Fruit fly (Drosophila melanogaster) whole organism, pupa: ENCODE measurements around the gene CG15572.
A peak's percentile ranks its signal among the peaks of the same experiment; 100 is the strongest.

Experiments
- CG10348 ChIP-seq: fragments of 200-800 bp; sonication (Bioruptor generic); IDR thresholded peaks from 2 replicates; pipeline ENCODE4 v1.3.6; 2022; ENCODE audit warnings: missing biosample characterization, missing genetic modification characterization
- CG12605 ChIP-seq: fragments of 200-800 bp; sonication (Bioruptor generic); IDR thresholded peaks from 2 replicates; pipeline ENCODE4 v1.3.6; 2022; ENCODE audit warnings: missing biosample characterization, missing genetic modification characterization
- CG13204 ChIP-seq: fragments of 200-800 bp; sonication (Bioruptor generic); optimal IDR thresholded peaks from 2 replicates; lab custom pipeline; 2018; ENCODE audit warnings: missing biosample characterization, mild to moderate bottlenecking, missing genetic modification characterization, moderate library complexity
- CG14655 ChIP-seq: fragments of 200-800 bp; sonication (Bioruptor generic); optimal IDR thresholded peaks from 3 replicates; lab custom pipeline; 2017; ENCODE audit warnings: mild to moderate bottlenecking, missing biosample characterization, missing genetic modification reagents, missing genetic modification characterization
- CG15710 ChIP-seq: fragments of 200-800 bp; sonication (Bioruptor generic); optimal IDR thresholded peaks from 2 replicates; lab custom pipeline; 2018; ENCODE audit warnings: missing biosample characterization, mild to moderate bottlenecking, missing genetic modification characterization, moderate library complexity
- CG17806 ChIP-seq: fragments of 200-800 bp; sonication (Bioruptor generic); optimal IDR thresholded peaks from 2 replicates; lab custom pipeline; 2018; ENCODE audit warnings: missing biosample characterization, mild to moderate bottlenecking, missing genetic modification characterization, moderate library complexity
- CG32121 ChIP-seq: fragments of 200-800 bp; sonication (Bioruptor generic); IDR thresholded peaks from 2 replicates; pipeline ENCODE4 v1.3.6; 2022; ENCODE audit warnings: missing biosample characterization, missing genetic modification characterization
- CG34367 ChIP-seq: fragments of 200-800 bp; sonication (Bioruptor generic); optimal IDR thresholded peaks from 2 replicates; lab custom pipeline; 2018; ENCODE audit warnings: missing biosample characterization, mild to moderate bottlenecking, missing genetic modification characterization
- CG4496 ChIP-seq: fragments of 200-800 bp; sonication (Bioruptor generic); IDR thresholded peaks from 3 replicates; pipeline ENCODE4 v1.3.6; 2022; ENCODE audit warnings: missing biosample characterization, missing genetic modification characterization
- CG8159 ChIP-seq: fragments of 200-800 bp; sonication (Bioruptor generic); optimal IDR thresholded peaks from 3 replicates; lab custom pipeline; 2018; ENCODE audit warnings: missing biosample characterization, mild to moderate bottlenecking, missing genetic modification characterization, moderate library complexity
- CG8301 ChIP-seq: fragments of 200-800 bp; sonication (Bioruptor generic); optimal IDR thresholded peaks from 2 replicates; lab custom pipeline; 2018; ENCODE audit warnings: missing biosample characterization, mild to moderate bottlenecking, missing genetic modification characterization
- CG9948 ChIP-seq: fragments of 200-800 bp; sonication (Bioruptor generic); optimal IDR thresholded peaks from 2 replicates; lab custom pipeline; 2018; ENCODE audit warnings: missing biosample characterization, mild to moderate bottlenecking, missing genetic modification characterization, moderate library complexity
- D1 ChIP-seq: fragments of 200-800 bp; sonication (Bioruptor generic); optimal IDR thresholded peaks from 2 replicates; lab custom pipeline; 2018; ENCODE audit warnings: missing biosample characterization, mild to moderate bottlenecking, missing genetic modification characterization, moderate library complexity
- EcR ChIP-seq: fragments of 200-800 bp; sonication (Bioruptor generic); optimal IDR thresholded peaks from 3 replicates; lab custom pipeline; 2019; ENCODE audit warnings: missing biosample characterization, missing genetic modification characterization, mild to moderate bottlenecking, moderate library complexity, missing genetic modification reagents
- Ets98B ChIP-seq: fragments of 200-800 bp; sonication (Bioruptor generic); IDR thresholded peaks from 2 replicates; pipeline ENCODE4 v1.3.6; 2022; ENCODE audit warnings: missing biosample characterization, missing genetic modification characterization
- Pif1A ChIP-seq: fragments of 200-800 bp; sonication (Bioruptor generic); optimal IDR thresholded peaks from 3 replicates; lab custom pipeline; 2016; ENCODE audit warnings: missing biosample characterization, missing genetic modification characterization
- Pif1B ChIP-seq: fragments of 200-800 bp; sonication (Bioruptor generic); optimal IDR thresholded peaks from 3 replicates; lab custom pipeline; 2016; ENCODE audit warnings: missing biosample characterization, missing genetic modification characterization
- Snoo ChIP-seq: fragments of 200-800 bp; sonication (Bioruptor generic); optimal IDR thresholded peaks from 3 replicates; lab custom pipeline; 2017; ENCODE audit warnings: missing biosample characterization, mild to moderate bottlenecking, missing genetic modification characterization, inconsistent platforms
- fd96Ca ChIP-seq: fragments of 200-800 bp; sonication (Bioruptor generic); IDR thresholded peaks from 3 replicates; pipeline ENCODE4 v1.3.6; 2022; ENCODE audit warnings: missing biosample characterization, missing genetic modification characterization
- gl ChIP-seq: fragments of 200-800 bp; sonication (Bioruptor generic); optimal IDR thresholded peaks from 2 replicates; lab custom pipeline; 2018; ENCODE audit warnings: missing biosample characterization, mild to moderate bottlenecking, missing genetic modification characterization
- rn ChIP-seq: fragments of 200-800 bp; sonication (Bioruptor generic); IDR thresholded peaks from 2 replicates; pipeline ENCODE4 v1.3.6; 2022; ENCODE audit warnings: missing biosample characterization, missing genetic modification characterization

Gene CG15572

DNA sequence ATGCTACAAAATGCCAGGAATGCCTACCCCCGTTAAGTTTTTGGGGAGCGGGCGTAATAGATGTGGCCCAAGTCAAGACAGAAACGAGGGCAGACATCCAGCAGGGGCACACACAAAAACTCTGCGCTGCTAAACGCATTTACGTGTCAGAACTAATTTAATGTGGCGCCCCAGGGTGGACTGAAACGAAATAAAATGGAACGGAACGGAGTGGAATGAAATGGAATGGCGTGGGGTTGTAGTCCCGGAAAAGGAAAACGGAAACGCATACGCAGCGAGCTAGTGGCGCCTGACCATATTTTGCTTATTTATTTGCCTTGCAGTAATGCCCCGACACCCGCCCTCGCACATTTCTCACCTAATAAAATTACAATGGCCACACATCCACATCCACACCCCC, 5.0 kb downstream of the CG15572 start:
- TF ChIP-seq CG10348 (GFP tag; lab: Robert Waterston, UW) (no peak), CG32121 (GFP tag; lab: Robert Waterston, UW) (no peak), CG4496 (GFP tag; lab: Robert Waterston, UW) (no peak)

DNA sequence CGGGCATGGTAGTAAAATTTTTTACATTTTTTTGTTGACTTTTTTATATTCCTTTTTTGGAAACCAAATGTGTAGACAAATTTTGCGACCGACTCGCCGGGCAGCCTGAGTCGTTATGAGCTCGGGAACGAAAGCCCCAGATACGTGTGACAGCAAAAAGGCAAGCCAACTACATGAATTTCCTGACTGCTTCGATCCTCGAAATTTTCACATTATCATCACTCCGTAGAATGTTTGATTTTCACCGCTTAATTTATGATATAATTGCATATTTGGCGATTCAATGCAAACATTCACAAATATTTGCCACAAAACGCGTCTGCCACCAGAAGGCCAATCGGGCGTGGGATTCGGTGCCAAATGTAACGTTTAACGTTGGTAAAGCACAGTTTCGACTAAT, 8.4 kb downstream of the CG15572 start, which contains the start of gene CG15577:
CG15577 (minus strand) TSS at position 101 of the 400 bp plus-strand sequence.
- TF ChIP-seq CG8301 (tag; lab: Kevin White, UChicago) (no peak), CG15710 (tag; lab: Kevin White, UChicago) (no peak), rn (GFP tag; lab: Robert Waterston, UW) (no peak), fd96Ca (GFP tag; lab: Robert Waterston, UW) (no peak), CG32121 (GFP tag; lab: Robert Waterston, UW) (no peak), CG12605 (GFP tag; lab: Robert Waterston, UW) (no peak), gl (tag; lab: Kevin White, UChicago) (no peak), CG34367 (tag; lab: Kevin White, UChicago) (no peak), CG10348 (GFP tag; lab: Robert Waterston, UW) (no peak), D1 (tag; lab: Kevin White, UChicago) (no peak), CG14655 (GFP tag; lab: Kevin White, UChicago) (no peak), Pif1B (GFP tag; lab: Kevin White, UChicago) (no peak), CG4496 (GFP tag; lab: Robert Waterston, UW) (no peak), Snoo (tag; lab: Kevin White, UChicago) (no peak), Pif1A (no peak), CG17806 (tag; lab: Kevin White, UChicago) (no peak), CG9948 (tag; lab: Kevin White, UChicago) (no peak)

DNA sequence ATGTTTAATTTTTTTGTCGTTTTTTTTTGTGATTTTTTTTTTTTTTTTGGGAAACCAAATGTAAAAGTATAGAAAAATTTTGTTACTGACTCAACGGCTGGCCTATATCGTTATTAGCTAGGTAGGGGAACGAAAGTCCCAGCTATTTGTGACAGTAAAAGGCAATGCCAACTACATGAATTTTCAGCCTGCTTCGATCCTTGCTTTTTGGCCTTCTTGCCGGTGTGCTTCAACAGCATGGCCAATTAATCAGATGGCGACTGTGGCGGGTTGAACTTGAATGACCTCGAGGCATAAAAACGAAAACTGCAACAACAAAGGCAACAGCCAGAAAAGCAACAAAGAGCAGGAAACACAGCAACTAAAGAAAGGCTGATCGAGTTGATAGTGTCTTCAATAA, 9.4 kb downstream of the CG15572 start, which contains the start of gene CG15578:
CG15578 (minus strand) TSS at position 101 of the 400 bp plus-strand sequence.
- TF ChIP-seq CG4496 (GFP tag; lab: Robert Waterston, UW), result no peak
- TF ChIP-seq CG10348 (GFP tag; lab: Robert Waterston, UW), result no peak
- TF ChIP-seq fd96Ca (GFP tag; lab: Robert Waterston, UW), result no peak
- no peak for TF ChIP-seq Pif1B (GFP tag; lab: Kevin White, UChicago)
- TF ChIP-seq CG12605 (GFP tag; lab: Robert Waterston, UW), result no peak
- no peak for TF ChIP-seq CG9948 (tag; lab: Kevin White, UChicago)
- TF ChIP-seq rn (GFP tag; lab: Robert Waterston, UW), result no peak
- TF ChIP-seq Pif1A, result no peak

DNA sequence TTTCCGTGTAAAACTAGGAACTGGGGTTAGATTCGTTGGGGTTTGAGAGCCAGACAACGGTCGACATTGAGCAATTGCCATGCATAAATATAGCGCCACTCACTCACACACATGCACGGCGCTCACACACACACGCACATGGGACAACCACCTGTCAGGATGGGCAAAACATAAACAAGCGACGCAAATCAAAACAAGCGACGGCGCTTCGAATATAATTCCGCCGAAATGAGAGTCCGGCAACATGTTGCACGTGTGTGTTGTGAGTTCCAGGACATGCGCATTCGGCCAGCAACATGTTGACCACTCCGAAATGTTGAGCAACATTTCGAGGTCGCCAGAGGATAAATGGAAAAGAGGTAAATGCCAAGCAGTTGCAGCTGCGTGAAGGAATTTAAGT, 12.3 kb downstream of the CG15572 start:
- TF ChIP-seq D1 (tag; lab: Kevin White, UChicago) (no peak), CG12605 (GFP tag; lab: Robert Waterston, UW) (peak; percentile 37; the same call in 1 of the 2 replicates)
- TF ChIP-seq, all 21 proteins: peak for 1

DNA sequence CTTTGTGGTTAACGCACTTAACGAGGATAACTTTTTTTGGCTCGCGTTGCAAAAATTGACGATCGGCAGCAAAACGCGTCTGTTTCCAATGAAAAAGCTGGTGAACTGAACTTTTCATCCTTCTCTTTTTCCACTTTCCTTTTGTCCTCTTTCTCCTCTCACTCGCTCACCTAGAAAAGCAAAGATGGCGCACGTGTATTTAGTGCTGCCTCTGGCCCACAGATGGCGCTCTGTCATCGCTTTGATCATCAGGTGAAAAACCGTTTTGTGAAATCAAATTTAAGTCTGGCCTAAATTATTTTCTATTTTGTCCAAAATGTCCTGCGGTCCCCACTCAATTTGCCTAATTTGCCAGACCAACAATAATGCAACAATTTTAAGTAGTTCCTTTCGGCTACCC, 24.9 kb downstream of the CG15572 start:
- TF ChIP-seq EcR, result no peak
- no peak for TF ChIP-seq CG14655 (GFP tag; lab: Kevin White, UChicago)
- TF ChIP-seq CG12605 (GFP tag; lab: Robert Waterston, UW), result no peak
- TF ChIP-seq Ets98B (GFP tag; lab: Robert Waterston, UW), result no peak
- TF ChIP-seq CG8301 (tag; lab: Kevin White, UChicago), result no peak
- TF ChIP-seq CG15710 (tag; lab: Kevin White, UChicago), result no peak
- no peak for TF ChIP-seq CG13204 (GFP tag; lab: Kevin White, UChicago)
- no peak for TF ChIP-seq CG32121 (GFP tag; lab: Robert Waterston, UW)
- no peak for TF ChIP-seq D1 (tag; lab: Kevin White, UChicago)
- no peak for TF ChIP-seq Snoo (tag; lab: Kevin White, UChicago)
- no peak for TF ChIP-seq CG17806 (tag; lab: Kevin White, UChicago)
- no peak for TF ChIP-seq CG9948 (tag; lab: Kevin White, UChicago)
- TF ChIP-seq CG8159, result no peak
- TF ChIP-seq Pif1A, result no peak
- TF ChIP-seq fd96Ca (GFP tag; lab: Robert Waterston, UW), result no peak
- no peak for TF ChIP-seq rn (GFP tag; lab: Robert Waterston, UW)

DNA sequence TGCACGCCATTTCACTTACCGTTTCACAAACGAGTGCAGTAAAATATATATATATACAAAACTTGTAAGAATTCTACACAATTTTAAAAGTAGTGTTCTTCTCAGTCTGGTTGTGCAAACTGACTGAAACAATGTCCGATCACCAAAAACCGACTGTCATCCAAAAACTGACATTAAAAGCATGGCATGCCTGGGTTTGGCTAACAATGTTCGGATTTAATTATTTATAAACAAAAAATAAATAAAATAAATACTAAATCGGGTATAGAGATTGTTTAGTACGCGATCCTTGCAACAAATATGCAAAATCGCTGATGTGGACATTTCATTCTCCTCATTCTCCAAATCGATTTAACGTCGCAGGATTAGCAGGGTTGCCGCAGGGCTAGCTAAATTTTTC, 33.7 kb downstream of the CG15572 start, which contains the start of gene CG12692:
CG12692 (minus strand) TSS at position 101 of the 400 bp plus-strand sequence.
- no peak for TF ChIP-seq CG14655 (GFP tag; lab: Kevin White, UChicago)

DNA sequence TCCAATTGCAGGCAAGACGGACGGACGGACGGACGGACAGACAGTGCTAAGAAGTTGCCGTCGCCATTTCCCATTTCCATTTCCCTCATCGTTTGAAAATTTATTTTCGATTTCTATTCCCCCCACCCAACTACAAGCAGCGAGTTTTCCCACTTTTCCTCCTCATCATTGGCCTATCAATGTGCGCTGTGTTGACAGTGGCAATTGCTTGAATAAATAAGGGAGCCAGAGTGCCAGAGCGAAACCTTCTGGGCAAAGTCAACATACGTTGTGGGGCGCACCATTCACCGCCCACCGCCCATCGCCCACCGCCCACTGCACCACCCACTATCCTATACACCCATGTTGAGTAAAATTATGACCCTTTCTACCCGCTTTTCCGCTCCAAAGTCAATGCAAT, 37.5 kb downstream of the CG15572 start:
- TF ChIP-seq CG8159, result no peak
- TF ChIP-seq D1 (tag; lab: Kevin White, UChicago), result no peak
- TF ChIP-seq Pif1A, result no peak
- no peak for TF ChIP-seq CG32121 (GFP tag; lab: Robert Waterston, UW)
- no peak for TF ChIP-seq CG4496 (GFP tag; lab: Robert Waterston, UW)
- no peak for TF ChIP-seq CG9948 (tag; lab: Kevin White, UChicago)
- no peak for TF ChIP-seq rn (GFP tag; lab: Robert Waterston, UW)
- no peak for TF ChIP-seq fd96Ca (GFP tag; lab: Robert Waterston, UW)
